Worm (Caenorhabditis elegans) whole organism, late embryonic: Measurements from ENCODE around the gene xpb-1.

Source experiments
- T23F11.4 ChIP-seq: fragments of 200-800 bp; sonication (Bioruptor generic); optimal IDR thresholded peaks from 2 replicates; lab custom pipeline; 2018; ENCODE audit warnings: mild to moderate bottlenecking, missing genetic modification characterization, missing compliant biosample characterization
- dve-1 ChIP-seq: sonication (generic microtip); optimal IDR thresholded peaks from 2 replicates; lab custom pipeline; 2017; ENCODE audit warnings: antibody characterized with exemption, mild to moderate bottlenecking, missing genetic modification characterization, missing compliant biosample characterization
- ets-4 ChIP-seq: sonication (generic microtip); optimal IDR thresholded peaks from 2 replicates; lab custom pipeline; 2016; ENCODE audit warnings: missing genetic modification characterization, missing compliant biosample characterization
- fkh-10 ChIP-seq: fragments of 150-350 bp; optimal IDR thresholded peaks from 2 replicates; lab custom pipeline; 2014; ENCODE audit warnings: missing biosample characterization, missing genetic modification reagents, missing genetic modification characterization
- hlh-13 ChIP-seq: fragments of 200-800 bp; sonication (Bioruptor generic); optimal IDR thresholded peaks from 2 replicates; lab custom pipeline; 2018; ENCODE audit warnings: mild to moderate bottlenecking, missing genetic modification characterization, missing compliant biosample characterization
- hlh-30 ChIP-seq: sonication (generic microtip); optimal IDR thresholded peaks from 2 replicates; lab custom pipeline; 2017; ENCODE audit warnings: antibody characterized with exemption, missing genetic modification characterization, missing compliant biosample characterization; ENCODE audit not compliant: insufficient read depth
- mec-3 ChIP-seq: sonication (generic microtip); optimal IDR thresholded peaks from 2 replicates; lab custom pipeline; 2016; ENCODE audit warnings: borderline replicate concordance, missing genetic modification characterization, missing compliant biosample characterization
- nhr-232 ChIP-seq: sonication (generic microtip); optimal IDR thresholded peaks from 2 replicates; lab custom pipeline; 2016; ENCODE audit warnings: missing genetic modification characterization, missing compliant biosample characterization
- odd-2 ChIP-seq: sonication (generic microtip); optimal IDR thresholded peaks from 2 replicates; lab custom pipeline; 2017; ENCODE audit warnings: antibody characterized with exemption, mild to moderate bottlenecking, missing genetic modification characterization, missing compliant biosample characterization
- pax-1 ChIP-seq: fragments of 150-350 bp; optimal IDR thresholded peaks from 2 replicates; lab custom pipeline; 2014; ENCODE audit warnings: missing biosample characterization, missing genetic modification characterization
- pha-4 ChIP-seq: fragments of 150-350 bp; optimal IDR thresholded peaks from 2 replicates; lab custom pipeline; 2018; ENCODE audit warnings: missing biosample characterization, missing genetic modification reagents, missing genetic modification characterization
- pqm-1 ChIP-seq: sonication (generic microtip); optimal IDR thresholded peaks from 2 replicates; lab custom pipeline; 2016; ENCODE audit warnings: missing genetic modification characterization, missing compliant biosample characterization
- unc-55 ChIP-seq: sonication (generic microtip); optimal IDR thresholded peaks from 2 replicates; lab custom pipeline; 2017; ENCODE audit warnings: missing biosample characterization, missing genetic modification reagents, missing genetic modification characterization

DNA sequence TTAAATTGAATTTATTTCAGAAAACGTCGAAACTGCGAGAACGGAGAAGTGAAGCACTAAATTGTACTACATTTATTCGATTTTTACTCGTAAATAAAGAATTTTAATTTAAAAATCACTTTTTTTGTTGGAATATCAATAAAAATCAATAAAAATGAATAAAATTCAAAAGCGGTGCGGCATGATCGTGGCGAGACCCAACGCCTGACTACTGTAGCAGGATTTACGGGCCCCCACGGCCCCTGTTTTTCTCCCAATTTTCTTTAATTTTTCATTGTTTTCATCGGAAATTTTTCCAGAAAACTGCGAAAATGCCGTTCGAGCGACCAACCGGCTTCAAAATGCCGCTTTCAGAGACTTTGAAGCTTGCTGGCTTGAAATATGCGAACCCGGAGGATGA lies 17.6 kb upstream of the xpb-1 start, which contains the start of gene Y66D12A.19:
- no peak for TF ChIP-seq pqm-1 (tag; lab: Kevin White, UChicago)
- no peak for TF ChIP-seq hlh-13 (GFP tag; lab: Kevin White, UChicago)
- TF ChIP-seq T23F11.4 = no peak
- no peak for TF ChIP-seq fkh-10 (GFP tag; lab: Kevin White, UChicago)
- TF ChIP-seq ets-4 (tag; lab: Kevin White, UChicago) = no peak
- TF ChIP-seq mec-3 = no peak
- no peak for TF ChIP-seq pax-1 (tag; lab: Kevin White, UChicago)
- TF ChIP-seq pha-4 (tag; lab: Kevin White, UChicago) = no peak
- TF ChIP-seq odd-2 (tag; lab: Kevin White, UChicago) = no peak
- no peak for TF ChIP-seq nhr-232
- no peak for TF ChIP-seq dve-1
- no peak for TF ChIP-seq unc-55 (GFP tag; lab: Kevin White, UChicago)
- TF ChIP-seq hlh-30 (tag; lab: Kevin White, UChicago) = no peak
